Worm (Caenorhabditis elegans) whole organism, young adult: Measurements from ENCODE around the gene R11H6.5.

Experiments
- B0261.1 ChIP-seq: sonication (generic microtip); optimal IDR thresholded peaks from 2 replicates; lab custom pipeline; 2016; ENCODE audit warnings: mild to moderate bottlenecking, missing genetic modification characterization, moderate library complexity, missing compliant biosample characterization
- B0336.3 ChIP-seq: fragments of 200-800 bp; sonication (Bioruptor generic); IDR thresholded peaks from 2 replicates; pipeline ENCODE4 v1.3.6; 2022; ENCODE audit warnings: missing genetic modification characterization, missing compliant biosample characterization
- C06A6.2 ChIP-seq: fragments of 200-800 bp; sonication (Bioruptor generic); conservative IDR thresholded peaks from 2 replicates; pipeline ENCODE4 v1.3.6; 2022; ENCODE audit warnings: missing genetic modification characterization, missing compliant biosample characterization
- C17E4.6 ChIP-seq: fragments of 200-800 bp; sonication (Bioruptor generic); IDR thresholded peaks from 2 replicates; pipeline ENCODE4 v1.3.6; 2022; ENCODE audit warnings: missing genetic modification reagents, missing genetic modification characterization, missing compliant biosample characterization
- F33H1.4 ChIP-seq: fragments of 200-800 bp; sonication (Bioruptor generic); IDR thresholded peaks from 2 replicates; pipeline ENCODE4 v1.3.6; 2022; ENCODE audit warnings: missing genetic modification reagents, missing genetic modification characterization, missing compliant biosample characterization
- F49E8.2 ChIP-seq: sonication (generic microtip); optimal IDR thresholded peaks from 3 replicates; lab custom pipeline; 2017; ENCODE audit warnings: missing genetic modification characterization, mild to moderate bottlenecking, missing compliant biosample characterization, antibody characterized with exemption, moderate library complexity; ENCODE audit not compliant: insufficient read depth
- F52B5.7 ChIP-seq: sonication (generic microtip); optimal IDR thresholded peaks from 2 replicates; lab custom pipeline; 2016; ENCODE audit warnings: mild to moderate bottlenecking, missing genetic modification characterization, missing compliant biosample characterization
- Y53G8AR.9 ChIP-seq: fragments of 200-800 bp; sonication (Bioruptor generic); conservative IDR thresholded peaks from 2 replicates; pipeline ENCODE4 v1.3.6; 2022; ENCODE audit warnings: missing genetic modification reagents, missing genetic modification characterization, missing compliant biosample characterization
- Y67H2A.10 ChIP-seq: fragments of 200-800 bp; sonication (Bioruptor generic); conservative IDR thresholded peaks from 2 replicates; pipeline ENCODE4 v1.3.6; 2022; ENCODE audit warnings: missing genetic modification reagents, missing genetic modification characterization, missing compliant biosample characterization
- atf-7 ChIP-seq: sonication (generic microtip); optimal IDR thresholded peaks from 2 replicates; lab custom pipeline; 2017; ENCODE audit warnings: mild to moderate bottlenecking, missing genetic modification characterization, missing compliant biosample characterization
- athp-1 ChIP-seq: sonication (generic microtip); optimal IDR thresholded peaks from 2 replicates; lab custom pipeline; 2017; ENCODE audit warnings: mild to moderate bottlenecking, missing genetic modification characterization, missing compliant biosample characterization
- bed-2 ChIP-seq: fragments of 200-800 bp; sonication (Bioruptor generic); IDR thresholded peaks from 2 replicates; pipeline ENCODE4 v1.3.6; 2022; ENCODE audit warnings: missing genetic modification reagents, missing genetic modification characterization, missing compliant biosample characterization
- ceh-27 ChIP-seq: fragments of 200-800 bp; sonication (Bioruptor generic); optimal IDR thresholded peaks from 2 replicates; lab custom pipeline; 2018; ENCODE audit warnings: mild to moderate bottlenecking, missing genetic modification characterization, moderate library complexity, missing compliant biosample characterization
- ceh-40 ChIP-seq: fragments of 200-800 bp; sonication (Bioruptor generic); IDR thresholded peaks from 2 replicates; pipeline ENCODE4 v1.3.6; 2022; ENCODE audit warnings: missing genetic modification characterization, missing compliant biosample characterization
- ceh-91 ChIP-seq: fragments of 200-800 bp; sonication (Bioruptor generic); IDR thresholded peaks from 2 replicates; pipeline ENCODE4 v1.3.6; 2022; ENCODE audit warnings: missing genetic modification reagents, missing genetic modification characterization, missing compliant biosample characterization
- dox-1 ChIP-seq: fragments of 200-800 bp; sonication (Bioruptor generic); IDR thresholded peaks from 2 replicates; pipeline ENCODE4 v1.3.6; 2022; ENCODE audit warnings: missing genetic modification reagents, missing genetic modification characterization, missing compliant biosample characterization
- dpl-1 ChIP-seq: fragments of 150-350 bp; optimal IDR thresholded peaks from 2 replicates; lab custom pipeline; 2014; ENCODE audit warnings: missing biosample characterization, missing genetic modification reagents, missing genetic modification characterization
- efl-1 ChIP-seq: fragments of 150-350 bp; optimal IDR thresholded peaks from 2 replicates; lab custom pipeline; 2014; ENCODE audit warnings: missing biosample characterization, missing genetic modification reagents, missing genetic modification characterization
- egrh-3 ChIP-seq: fragments of 200-800 bp; sonication (Bioruptor generic); IDR thresholded peaks from 2 replicates; pipeline ENCODE4 v1.3.6; 2022; ENCODE audit warnings: missing genetic modification reagents, missing genetic modification characterization, missing compliant biosample characterization
- ets-4 ChIP-seq: fragments of 200-800 bp; sonication (Bioruptor generic); optimal IDR thresholded peaks from 2 replicates; lab custom pipeline; 2018; ENCODE audit warnings: mild to moderate bottlenecking, missing genetic modification characterization, missing compliant biosample characterization
- hlh-26 ChIP-seq: fragments of 200-800 bp; sonication (Bioruptor generic); conservative IDR thresholded peaks from 2 replicates; pipeline ENCODE4 v1.3.6; 2022; ENCODE audit warnings: missing genetic modification reagents, missing genetic modification characterization, missing compliant biosample characterization
- hmg-1.2 ChIP-seq: fragments of 200-800 bp; sonication (Bioruptor generic); IDR thresholded peaks from 2 replicates; pipeline ENCODE4 v1.3.6; 2022; ENCODE audit warnings: missing genetic modification reagents, missing genetic modification characterization, missing compliant biosample characterization
- hrde-1 ChIP-seq: sonication (generic microtip); optimal IDR thresholded peaks from 2 replicates; lab custom pipeline; 2016; ENCODE audit warnings: missing genetic modification characterization, mild to moderate bottlenecking, missing compliant biosample characterization, moderate library complexity, missing genotype, missing genetic modification reagents, borderline replicate concordance
- hsf-1 ChIP-seq: fragments of 200-800 bp; sonication (Bioruptor generic); IDR thresholded peaks from 2 replicates; pipeline ENCODE4 v1.3.6; 2022; ENCODE audit warnings: missing genetic modification reagents, missing genetic modification characterization, missing compliant biosample characterization
- lag-1 ChIP-seq: fragments of 200-800 bp; sonication (Bioruptor generic); IDR thresholded peaks from 2 replicates; pipeline ENCODE4 v1.3.6; 2022; ENCODE audit warnings: missing genetic modification reagents, missing genetic modification characterization, missing compliant biosample characterization
- let-526 ChIP-seq: fragments of 200-800 bp; sonication (Bioruptor generic); IDR thresholded peaks from 2 replicates; pipeline ENCODE4 v1.3.6; 2022; ENCODE audit warnings: missing genetic modification reagents, missing genetic modification characterization, missing compliant biosample characterization
- lsl-1 ChIP-seq: fragments of 200-800 bp; sonication (Bioruptor generic); optimal IDR thresholded peaks from 2 replicates; lab custom pipeline; 2018; ENCODE audit warnings: mild to moderate bottlenecking, missing genetic modification characterization, moderate library complexity, missing compliant biosample characterization
- madf-3 ChIP-seq: fragments of 200-800 bp; sonication (Bioruptor generic); IDR thresholded peaks from 2 replicates; pipeline ENCODE4 v1.3.6; 2022; ENCODE audit warnings: missing genetic modification reagents, missing genetic modification characterization, missing compliant biosample characterization
- madf-6 ChIP-seq: fragments of 200-800 bp; sonication (Bioruptor generic); IDR thresholded peaks from 2 replicates; pipeline ENCODE4 v1.3.6; 2022; ENCODE audit warnings: missing genetic modification reagents, missing genetic modification characterization, missing compliant biosample characterization
- nfyb-1 ChIP-seq: fragments of 200-800 bp; sonication (Bioruptor generic); IDR thresholded peaks from 2 replicates; pipeline ENCODE4 v1.3.6; 2022; ENCODE audit warnings: missing genetic modification reagents, missing genetic modification characterization, missing compliant biosample characterization
- nhr-120 ChIP-seq: fragments of 200-800 bp; sonication (Bioruptor generic); IDR thresholded peaks from 2 replicates; pipeline ENCODE4 v1.3.6; 2022; ENCODE audit warnings: missing genetic modification characterization, missing compliant biosample characterization
- nhr-90 ChIP-seq: sonication (generic microtip); optimal IDR thresholded peaks from 2 replicates; lab custom pipeline; 2016; ENCODE audit warnings: missing genotype, mild to moderate bottlenecking, missing genetic modification characterization, missing compliant biosample characterization
- pbrm-1 ChIP-seq: fragments of 200-800 bp; sonication (Bioruptor generic); IDR thresholded peaks from 2 replicates; pipeline ENCODE4 v1.3.6; 2022; ENCODE audit warnings: missing genetic modification reagents, missing genetic modification characterization, missing compliant biosample characterization
- pha-4 ChIP-seq: fragments of 150-350 bp; sonication (generic microtip); optimal IDR thresholded peaks from 2 replicates; lab custom pipeline; 2014; ENCODE audit warnings: missing biosample characterization, missing genetic modification reagents, missing genetic modification characterization
- rcor-1 ChIP-seq: fragments of 200-800 bp; sonication (Bioruptor generic); IDR thresholded peaks from 2 replicates; pipeline ENCODE4 v1.3.6; 2022; ENCODE audit warnings: missing genetic modification reagents, missing genetic modification characterization, missing compliant biosample characterization
- snpc-3.4 ChIP-seq: sonication (generic microtip); optimal IDR thresholded peaks from 2 replicates; lab custom pipeline; 2017; ENCODE audit warnings: missing genetic modification characterization, mild to moderate bottlenecking, missing compliant biosample characterization, antibody characterized with exemption, moderate library complexity, missing genotype, missing genetic modification reagents
- sptf-2 ChIP-seq: fragments of 200-800 bp; sonication (Bioruptor generic); optimal IDR thresholded peaks from 2 replicates; lab custom pipeline; 2018; ENCODE audit warnings: mild to moderate bottlenecking, missing genetic modification characterization, missing compliant biosample characterization
- tbx-9 ChIP-seq: sonication (generic microtip); optimal IDR thresholded peaks from 2 replicates; lab custom pipeline; 2016; ENCODE audit warnings: borderline replicate concordance, missing genetic modification characterization, inconsistent platforms, missing compliant biosample characterization
- zfh-2 ChIP-seq: fragments of 200-800 bp; sonication (Bioruptor generic); conservative IDR thresholded peaks from 2 replicates; pipeline ENCODE4 v1.3.6; 2022; ENCODE audit warnings: missing genetic modification reagents, missing genetic modification characterization, missing compliant biosample characterization
- ztf-28 ChIP-seq: fragments of 200-800 bp; sonication (Bioruptor generic); IDR thresholded peaks from 2 replicates; pipeline ENCODE4 v1.3.6; 2022; ENCODE audit warnings: missing genetic modification reagents, missing genetic modification characterization, missing compliant biosample characterization
- ztf-3 ChIP-seq: fragments of 200-800 bp; sonication (Bioruptor generic); optimal IDR thresholded peaks from 2 replicates; lab custom pipeline; 2018; ENCODE audit warnings: mild to moderate bottlenecking, missing genetic modification characterization, missing compliant biosample characterization

The R11H6.5 gene

DNA sequence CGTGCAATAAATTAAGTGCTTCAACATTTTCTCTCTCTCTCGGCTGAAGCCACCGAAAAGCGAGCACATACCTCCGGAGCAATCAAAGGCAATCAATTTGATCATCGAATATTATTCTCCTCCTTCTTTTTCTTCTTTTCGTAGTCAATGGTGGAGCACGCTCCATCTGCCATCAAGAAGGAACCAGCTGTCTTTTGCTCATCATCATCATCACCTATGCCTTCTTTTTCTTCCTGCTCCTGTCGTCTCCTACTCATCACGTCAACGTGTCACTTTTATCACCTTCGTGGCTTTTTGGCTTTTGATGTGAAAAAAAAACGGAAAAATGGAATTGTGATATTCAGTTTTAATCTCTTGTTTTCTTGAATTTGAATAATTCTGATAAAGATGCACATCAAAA, 13.6 kb upstream of the R11H6.5 start (continued):
- TF ChIP-seq pha-4: no peak
- no peak for TF ChIP-seq dox-1

DNA sequence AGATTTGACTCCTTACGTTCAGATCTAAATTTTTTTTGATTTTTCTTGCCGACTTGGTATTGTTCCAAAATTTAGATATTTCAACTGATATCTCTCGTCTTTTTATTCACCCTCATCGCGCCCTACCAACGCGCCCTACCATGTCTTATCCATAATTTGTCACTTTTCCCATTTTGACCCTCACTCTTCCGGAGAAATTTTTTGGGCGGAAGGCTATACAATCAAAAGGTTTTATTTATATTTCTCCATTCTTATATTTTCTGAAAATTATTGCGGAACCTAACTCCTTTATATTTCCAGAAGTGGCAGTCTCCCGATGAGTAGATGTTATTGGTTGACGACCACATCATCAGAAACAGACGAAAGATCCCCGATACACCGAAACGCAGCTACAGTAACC, 8.8 kb upstream of the R11H6.5 start, which contains the start of gene hot-1:
hot-1 (plus strand) TSS at position 301 of the 400 bp plus-strand sequence.
- TF ChIP-seq nfyb-1 (GFP tag; lab: Robert Waterston, UW) (no peak), ceh-27 (no peak), hsf-1 (GFP tag; lab: Robert Waterston, UW) (no peak), B0261.1 (tag; lab: Kevin White, UChicago) (no peak), snpc-3.4 (tag; lab: Kevin White, UChicago) (no peak), athp-1 (tag; lab: Kevin White, UChicago) (no peak), sptf-2 (GFP tag; lab: Kevin White, UChicago) (no peak)

DNA sequence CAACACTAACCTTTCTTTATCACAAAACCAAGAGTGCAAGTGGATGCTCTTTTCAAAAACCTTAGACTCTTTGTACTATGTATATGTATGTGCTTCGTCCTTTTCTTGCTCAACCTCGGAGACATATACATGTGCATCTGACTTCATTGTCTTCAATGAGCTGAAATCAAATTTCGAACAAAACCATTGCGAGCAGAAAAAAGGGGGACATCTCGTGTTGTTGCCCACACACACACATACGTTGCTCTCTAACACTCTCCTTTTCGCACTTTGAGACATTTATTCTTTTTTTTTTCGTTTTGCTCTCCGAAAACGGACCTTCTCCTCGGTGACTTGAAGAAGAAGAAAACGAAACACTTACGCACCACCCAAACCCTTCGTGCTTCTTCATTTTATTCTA, 8.3 kb upstream of the R11H6.5 start:
- TF ChIP-seq ceh-91 (GFP tag; lab: Robert Waterston, UW) (no peak), snpc-3.4 (tag; lab: Kevin White, UChicago) (no peak), nhr-90 (tag; lab: Kevin White, UChicago) (no peak), dpl-1 (GFP tag; lab: Kevin White, UChicago) (no peak), ztf-28 (GFP tag; lab: Robert Waterston, UW) (no peak), hlh-26 (GFP tag; lab: Robert Waterston, UW) (no peak), madf-6 (no peak), sptf-2 (GFP tag; lab: Kevin White, UChicago) (no peak), ceh-40 (GFP tag; lab: Robert Waterston, UW) (no peak), rcor-1 (GFP tag; lab: Robert Waterston, UW) (no peak), pbrm-1 (GFP tag; lab: Robert Waterston, UW) (no peak), F52B5.7 (tag; lab: Kevin White, UChicago) (no peak), F49E8.2 (tag; lab: Kevin White, UChicago) (no peak), C06A6.2 (GFP tag; lab: Robert Waterston, UW) (no peak)

DNA sequence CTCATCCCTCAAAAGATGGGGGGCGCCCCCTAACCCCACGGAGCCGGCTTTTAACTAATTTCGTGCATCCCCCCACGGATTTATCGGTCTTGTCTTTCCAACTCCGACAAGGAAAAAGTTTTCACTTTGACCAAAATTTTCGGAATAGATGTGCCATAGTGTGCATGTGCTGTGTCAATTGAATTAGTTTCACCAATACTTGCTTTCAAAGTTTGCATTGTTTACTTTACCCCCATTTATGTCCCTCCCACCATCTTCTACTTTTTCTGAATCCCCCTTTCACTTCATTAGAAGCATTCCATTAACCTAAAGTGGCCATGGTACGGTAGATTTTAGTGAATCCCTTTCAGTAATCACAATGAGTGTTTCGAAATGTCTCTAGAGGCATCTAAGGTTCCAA, 5.7 kb upstream of the R11H6.5 start:
- no peak for TF ChIP-seq snpc-3.4 (tag; lab: Kevin White, UChicago)
- no peak for TF ChIP-seq B0336.3 (GFP tag; lab: Robert Waterston, UW)
- TF ChIP-seq Y67H2A.10: no peak
- TF ChIP-seq bed-2 (GFP tag; lab: Robert Waterston, UW): no peak
- TF ChIP-seq madf-3: 0 out of 2 replicates have a peak, but pooled peaks have one; percentile 32
- TF ChIP-seq atf-7: no peak
- TF ChIP-seq ztf-28 (GFP tag; lab: Robert Waterston, UW): 0 out of 2 replicates have a peak, but pooled peaks have one; percentile 13
- no peak for TF ChIP-seq Y53G8AR.9 (GFP tag; lab: Robert Waterston, UW)

DNA sequence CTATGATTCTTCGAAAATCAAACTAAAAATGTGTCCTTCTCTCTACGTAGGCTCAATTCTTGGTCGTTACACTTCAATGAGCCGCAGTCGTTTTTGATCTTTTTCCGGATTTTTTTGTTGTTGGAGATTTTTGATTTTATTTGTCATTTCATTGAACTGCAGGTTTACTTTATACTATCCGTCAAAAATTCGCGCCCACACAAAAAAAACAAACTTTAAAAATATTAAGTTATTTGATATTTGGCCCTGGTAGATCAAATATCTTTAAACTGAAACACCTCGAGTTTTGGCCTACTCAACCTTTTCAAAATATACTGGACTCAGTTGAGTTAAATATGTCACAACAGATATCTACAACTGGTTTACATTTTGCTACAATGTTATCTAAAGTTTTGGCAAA, 3.6 kb upstream of the R11H6.5 start:
- TF ChIP-seq hsf-1 (GFP tag; lab: Robert Waterston, UW): no peak
- peak; percentile 52; the same call in 1 of the 2 replicates for TF ChIP-seq madf-6
- peak; percentile 53 for TF ChIP-seq efl-1
- TF ChIP-seq, all 124 proteins: peak for 2

DNA sequence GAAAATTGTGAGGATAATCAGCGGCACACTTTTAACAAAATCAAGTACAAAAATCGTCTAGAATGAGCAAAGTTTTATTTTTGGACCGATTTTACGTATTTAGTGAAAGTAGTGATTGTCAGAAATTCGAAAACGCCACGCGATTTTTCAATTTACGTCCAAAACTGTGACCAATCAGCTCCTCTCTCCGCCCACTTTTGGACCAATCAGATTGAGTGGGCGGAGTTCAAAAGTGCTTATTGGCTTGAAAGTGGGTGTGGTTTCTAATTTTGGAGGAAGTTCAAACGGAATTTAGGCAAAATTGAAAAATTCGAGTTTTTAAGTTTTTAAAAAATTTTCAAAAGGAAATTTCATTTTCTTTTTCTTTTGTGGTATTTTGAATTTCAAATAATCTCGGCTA, 2.4 kb upstream of the R11H6.5 start:
- TF ChIP-seq ztf-3 (no peak), lag-1 (GFP tag; lab: Robert Waterston, UW) (no peak), ets-4 (GFP tag; lab: Kevin White, UChicago) (no peak), zfh-2 (GFP tag; lab: Robert Waterston, UW) (no peak), hmg-1.2 (GFP tag; lab: Robert Waterston, UW) (no peak), let-526 (no peak), F33H1.4 (GFP tag; lab: Robert Waterston, UW) (no peak), lsl-1 (GFP tag; lab: Kevin White, UChicago) (no peak), tbx-9 (tag; lab: Kevin White, UChicago) (no peak), hrde-1 (tag; lab: Kevin White, UChicago) (no peak), C17E4.6 (no peak), egrh-3 (GFP tag; lab: Robert Waterston, UW) (no peak), nhr-120 (GFP tag; lab: Robert Waterston, UW) (no peak), dpl-1 (GFP tag; lab: Kevin White, UChicago) (no peak)
